Worm (Caenorhabditis elegans) whole organism, L4/young adult: Measurements from ENCODE around the gene glc-4.

Experiments
- dao-5 ChIP-seq: sonication (generic microtip); optimal IDR thresholded peaks from 2 replicates; lab custom pipeline; 2016; ENCODE audit warnings: missing genotype, missing genetic modification characterization, moderate library complexity, missing compliant biosample characterization
- him-1 ChIP-seq: sonication (generic microtip); optimal IDR thresholded peaks from 2 replicates; lab custom pipeline; 2016; ENCODE audit warnings: missing genotype, missing genetic modification reagents, missing genetic modification characterization, missing compliant biosample characterization

DNA sequence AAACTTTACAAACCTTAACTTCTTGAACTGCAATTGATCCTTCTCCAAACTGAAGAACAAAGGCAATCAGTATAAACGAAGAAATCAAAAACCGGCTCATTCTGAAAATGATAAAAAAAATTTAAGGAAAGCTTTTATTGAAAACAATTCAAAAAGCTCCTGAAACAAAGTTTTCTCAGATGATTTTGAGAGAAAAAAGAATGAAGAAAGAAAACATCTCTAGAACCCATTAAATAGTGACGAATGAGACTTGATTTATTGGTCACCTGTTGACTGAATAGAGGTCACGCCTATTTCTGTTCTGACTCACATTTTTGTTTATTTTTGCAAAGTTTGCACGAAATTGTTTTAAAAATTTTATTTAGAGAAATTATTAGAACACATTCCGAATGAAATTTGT, 36.5 kb upstream of the glc-4 start, which contains the start of gene E04F6.8:
- no peak for TF ChIP-seq dao-5
- no peak for TF ChIP-seq him-1 (tag; lab: Kevin White, UChicago)
